Worm (Caenorhabditis elegans): ENCODE measurements around the gene cnc-8.

- TF ChIP-seq nhr-67 (tag; optimal IDR thresholded peaks at IDR 0.05) (no peak), ama-1 (optimal IDR thresholded peaks at IDR 0.05) (no peak), unc-62 (GFP tag; optimal IDR thresholded peaks at IDR 0.05) (no peak), mdl-1 (tag; optimal IDR thresholded peaks at IDR 0.05) (no peak), ceh-9 (tag; optimal IDR thresholded peaks at IDR 0.05) (no peak), skn-1 (tag; optimal IDR thresholded peaks at IDR 0.05) (no peak), nhr-28 (tag; optimal IDR thresholded peaks at IDR 0.05) (no peak), nhr-12 (tag; optimal IDR thresholded peaks at IDR 0.05) (no peak), nhr-25 (tag; optimal IDR thresholded peaks at IDR 0.05) (no peak)
Measured at ce11 chrX:10340986-10341385, 34.6 kb downstream of the cnc-8 start, which contains the start of gene R07E3.1.
